Fruit fly (Drosophila melanogaster) whole organism, embryonic: ENCODE measurements around the gene CG8944.
A peak's percentile ranks its signal among the peaks of the same experiment; 100 is the strongest.

Experiments used
- BEAF-32 ChIP-seq: fragments of 200-800 bp; sonication (Bioruptor generic); optimal IDR thresholded peaks from 3 replicates; lab custom pipeline; 2017; ENCODE audit warnings: missing biosample characterization, missing genetic modification characterization, mild to moderate bottlenecking, moderate library complexity, missing genetic modification reagents
- Bgb ChIP-seq: fragments of 200-800 bp; sonication (Bioruptor generic); IDR thresholded peaks from 2 replicates; pipeline ENCODE4 v1.3.6; 2022; ENCODE audit warnings: missing biosample characterization, missing genetic modification characterization; ENCODE audit not compliant: partially characterized antibody
- CG12104 ChIP-seq: fragments of 200-800 bp; sonication (Bioruptor generic); optimal IDR thresholded peaks from 3 replicates; lab custom pipeline; 2016; ENCODE audit warnings: missing biosample characterization, missing genetic modification characterization
- CG13624 ChIP-seq: fragments of 200-800 bp; sonication (Bioruptor generic); optimal IDR thresholded peaks from 2 replicates; lab custom pipeline; 2016; ENCODE audit warnings: missing biosample characterization, missing genetic modification characterization
- CG16813 ChIP-seq: fragments of 200-800 bp; sonication (Bioruptor generic); IDR thresholded peaks from 3 replicates; pipeline ENCODE4 v1.3.6; 2022; ENCODE audit warnings: missing biosample characterization, missing genetic modification characterization; ENCODE audit not compliant: partially characterized antibody
- CG17829 ChIP-seq: fragments of 200-800 bp; optimal IDR thresholded peaks from 2 replicates; lab custom pipeline; 2019; ENCODE audit warnings: missing biosample characterization, mild to moderate bottlenecking, missing genetic modification characterization, moderate library complexity
- CG1792 ChIP-seq: fragments of 200-800 bp; sonication (Bioruptor generic); optimal IDR thresholded peaks from 2 replicates; lab custom pipeline; 2016; ENCODE audit warnings: missing biosample characterization, missing genetic modification characterization
- CG18262 ChIP-seq: fragments of 200-800 bp; optimal IDR thresholded peaks from 3 replicates; lab custom pipeline; 2019; ENCODE audit warnings: missing biosample characterization, mild to moderate bottlenecking, missing genetic modification characterization, moderate library complexity
- CG2129 ChIP-seq: fragments of 200-800 bp; sonication (Bioruptor generic); IDR thresholded peaks from 2 replicates; pipeline ENCODE4 v1.3.6; 2022; ENCODE audit warnings: missing biosample characterization, missing genetic modification characterization; ENCODE audit not compliant: partially characterized antibody
- CG30431 ChIP-seq: fragments of 200-800 bp; sonication (Bioruptor generic); optimal IDR thresholded peaks from 2 replicates; lab custom pipeline; 2017; ENCODE audit warnings: missing biosample characterization, missing genetic modification characterization
- CG33557 ChIP-seq: fragments of 200-800 bp; sonication (Bioruptor generic); optimal IDR thresholded peaks from 2 replicates; lab custom pipeline; 2019; ENCODE audit warnings: missing biosample characterization, mild to moderate bottlenecking, missing genetic modification characterization, moderate library complexity
- CG3407 ChIP-seq: fragments of 200-800 bp; sonication (Bioruptor generic); optimal IDR thresholded peaks from 2 replicates; lab custom pipeline; 2018; ENCODE audit warnings: missing biosample characterization, mild to moderate bottlenecking, missing genetic modification characterization
- CG3995 ChIP-seq: fragments of 200-800 bp; sonication (Bioruptor generic); optimal IDR thresholded peaks from 3 replicates; lab custom pipeline; 2016; ENCODE audit warnings: missing biosample characterization, missing genetic modification characterization
- CG42726 ChIP-seq: fragments of 200-800 bp; sonication (Bioruptor generic); IDR thresholded peaks from 2 replicates; pipeline ENCODE4 v1.3.6; 2022; ENCODE audit warnings: missing biosample characterization, missing genetic modification characterization; ENCODE audit not compliant: partially characterized antibody
- CG4707 ChIP-seq: fragments of 200-800 bp; sonication (Bioruptor generic); optimal IDR thresholded peaks from 2 replicates; lab custom pipeline; 2018; ENCODE audit warnings: missing biosample characterization, mild to moderate bottlenecking, missing genetic modification characterization, moderate library complexity
- CG6254 ChIP-seq: fragments of 200-800 bp; sonication (Bioruptor generic); optimal IDR thresholded peaks from 3 replicates; lab custom pipeline; 2017; ENCODE audit warnings: mild to moderate bottlenecking, missing biosample characterization, missing genetic modification reagents, missing genetic modification characterization
- CG6791 ChIP-seq: fragments of 200-800 bp; sonication (Bioruptor generic); IDR thresholded peaks from 3 replicates; pipeline ENCODE4 v1.3.6; 2022; ENCODE audit warnings: missing biosample characterization, missing genetic modification characterization; ENCODE audit not compliant: partially characterized antibody
- CG8388 ChIP-seq: fragments of 200-800 bp; sonication (Bioruptor generic); optimal IDR thresholded peaks from 2 replicates; lab custom pipeline; 2019; ENCODE audit warnings: missing biosample characterization, mild to moderate bottlenecking, missing genetic modification characterization, moderate library complexity
- Dref ChIP-seq: fragments of 200-800 bp; sonication (Bioruptor generic); IDR thresholded peaks from 2 replicates; pipeline ENCODE4 v1.3.6; 2022; ENCODE audit warnings: missing biosample characterization, missing genetic modification characterization
- HmgD ChIP-seq: fragments of 200-800 bp; sonication (Bioruptor generic); optimal IDR thresholded peaks from 3 replicates; lab custom pipeline; 2016; ENCODE audit warnings: missing biosample characterization, missing genetic modification characterization
- Max ChIP-seq: fragments of 200-800 bp; sonication (Bioruptor generic); optimal IDR thresholded peaks from 2 replicates; lab custom pipeline; 2016; ENCODE audit warnings: missing biosample characterization, mild to moderate bottlenecking, missing genetic modification characterization
- Oaz ChIP-seq: fragments of 200-800 bp; sonication (Bioruptor generic); IDR thresholded peaks from 2 replicates; pipeline ENCODE4 v1.3.6; 2022; ENCODE audit warnings: missing biosample characterization, missing genetic modification characterization
- Opbp ChIP-seq: fragments of 200-800 bp; sonication (Bioruptor generic); IDR thresholded peaks from 3 replicates; pipeline ENCODE4 v1.3.6; 2022; ENCODE audit warnings: missing biosample characterization, missing genetic modification characterization; ENCODE audit not compliant: partially characterized antibody
- Ravus ChIP-seq: fragments of 200-800 bp; sonication (Bioruptor generic); IDR thresholded peaks from 2 replicates; pipeline ENCODE4 v1.3.6; 2022; ENCODE audit warnings: missing biosample characterization, missing genetic modification characterization
- Spps ChIP-seq: fragments of 200-800 bp; sonication (Bioruptor generic); optimal IDR thresholded peaks from 2 replicates; lab custom pipeline; 2018; ENCODE audit warnings: missing biosample characterization, mild to moderate bottlenecking, missing genetic modification characterization
- Sry-δ ChIP-seq: fragments of 200-800 bp; sonication (Bioruptor generic); optimal IDR thresholded peaks from 2 replicates; lab custom pipeline; 2016; ENCODE audit warnings: missing biosample characterization, missing genetic modification characterization
- Stat92E ChIP-seq, 3 experiments: fragments of >200 bp in 2 of 3; fragments of 200-800 bp in 1 of 3; sonication (Bioruptor generic) in 1 of 3; optimal IDR thresholded peaks; 2 replicates each; lab custom pipeline; 2017 to 2019; ENCODE audit warnings: missing biosample characterization in 3 of 3, missing genetic modification characterization in 3 of 3, mild to moderate bottlenecking in 1 of 3, moderate library complexity in 1 of 3
- Trl ChIP-seq, 3 experiments: fragments of >200 bp in 2 of 3; fragments of 200-800 bp in 1 of 3; sonication (Bioruptor generic) in 1 of 3; optimal IDR thresholded peaks; 2 replicates in 1 of 3; 3 replicates in 2 of 3; lab custom pipeline; 2016 to 2017; ENCODE audit warnings: missing biosample characterization in 1 of 3, missing genetic modification characterization in 1 of 3
- Vsx1 ChIP-seq: fragments of 200-800 bp; sonication (Bioruptor generic); optimal IDR thresholded peaks from 2 replicates; lab custom pipeline; 2017; ENCODE audit warnings: missing biosample characterization, mild to moderate bottlenecking, missing genetic modification characterization, missing genetic modification reagents
- ato ChIP-seq: fragments of 200-800 bp; sonication (Bioruptor generic); IDR thresholded peaks from 2 replicates; pipeline ENCODE4 v1.3.6; 2022; ENCODE audit warnings: missing biosample characterization, missing genetic modification characterization; ENCODE audit not compliant: partially characterized antibody
- bbx ChIP-seq: fragments of 200-800 bp; sonication (Bioruptor generic); IDR thresholded peaks from 2 replicates; pipeline ENCODE4 v1.3.6; 2022; ENCODE audit warnings: missing biosample characterization, missing genetic modification characterization; ENCODE audit not compliant: partially characterized antibody
- chm ChIP-seq: fragments of 200-800 bp; sonication (Bioruptor generic); IDR thresholded peaks from 2 replicates; pipeline ENCODE4 v1.3.6; 2022; ENCODE audit warnings: missing biosample characterization, missing genetic modification characterization
- cwo ChIP-seq: fragments of 200-800 bp; sonication (Bioruptor generic); optimal IDR thresholded peaks from 3 replicates; lab custom pipeline; 2017; ENCODE audit warnings: missing biosample characterization, missing genetic modification characterization, mild to moderate bottlenecking, moderate library complexity, missing genetic modification reagents
- dm ChIP-seq: fragments of 200-800 bp; sonication (Bioruptor generic); optimal IDR thresholded peaks from 3 replicates; lab custom pipeline; 2016; ENCODE audit warnings: missing biosample characterization, missing genetic modification characterization
- dmrt11E ChIP-seq: fragments of 200-800 bp; sonication (Bioruptor generic); optimal IDR thresholded peaks from 3 replicates; lab custom pipeline; 2018; ENCODE audit warnings: missing biosample characterization, mild to moderate bottlenecking, missing genetic modification characterization, moderate library complexity
- fru ChIP-seq: fragments of >200 bp; optimal IDR thresholded peaks from 2 replicates; lab custom pipeline; 2017
- hbn ChIP-seq: fragments of 200-800 bp; sonication (Bioruptor generic); IDR thresholded peaks from 2 replicates; pipeline ENCODE4 v1.3.6; 2022; ENCODE audit warnings: missing biosample characterization, missing genetic modification characterization; ENCODE audit not compliant: partially characterized antibody
- hkb ChIP-seq, 2 experiments: fragments of 200-800 bp in 1 of 2; fragments of >200 bp in 1 of 2; sonication (Bioruptor generic) in 1 of 2; IDR thresholded peaks in 1 of 2; optimal IDR thresholded peaks in 1 of 2; 2 replicates each; pipeline versions ENCODE4 v1.3.6 to Lab custom; 2017 to 2022; ENCODE audit warnings: missing biosample characterization in 1 of 2, missing genetic modification characterization in 1 of 2
- knrl ChIP-seq: fragments of 200-800 bp; sonication (Bioruptor generic); IDR thresholded peaks from 3 replicates; pipeline ENCODE4 v1.3.6; 2022; ENCODE audit warnings: missing biosample characterization, missing genetic modification characterization; ENCODE audit not compliant: partially characterized antibody
- mirr ChIP-seq: fragments of 200-800 bp; sonication (Bioruptor generic); optimal IDR thresholded peaks from 3 replicates; lab custom pipeline; 2018; ENCODE audit warnings: missing biosample characterization, mild to moderate bottlenecking, missing genetic modification characterization
- nerfin-1 ChIP-seq: fragments of 200-800 bp; sonication (Bioruptor generic); optimal IDR thresholded peaks from 3 replicates; lab custom pipeline; 2019; ENCODE audit warnings: missing biosample characterization, mild to moderate bottlenecking, missing genetic modification characterization, moderate library complexity
- pho ChIP-seq: fragments of 200-800 bp; sonication (Bioruptor generic); optimal IDR thresholded peaks from 2 replicates; lab custom pipeline; 2016; ENCODE audit warnings: missing biosample characterization, missing genetic modification characterization
- psq ChIP-seq: fragments of 200-800 bp; sonication (Bioruptor generic); optimal IDR thresholded peaks from 2 replicates; lab custom pipeline; 2017; ENCODE audit warnings: missing biosample characterization, missing genetic modification characterization
- row ChIP-seq: fragments of 200-800 bp; sonication (Bioruptor generic); IDR thresholded peaks from 3 replicates; pipeline ENCODE4 v1.3.6; 2022; ENCODE audit warnings: missing biosample characterization, missing genetic modification characterization
- slbo ChIP-seq: fragments of 200-800 bp; sonication (Bioruptor generic); IDR thresholded peaks from 2 replicates; pipeline ENCODE4 v1.3.6; 2022; ENCODE audit warnings: missing biosample characterization, missing genetic modification characterization
- vvl ChIP-seq: fragments of 200-800 bp; sonication (Bioruptor generic); IDR thresholded peaks from 2 replicates; pipeline ENCODE4 v1.3.6; 2022; ENCODE audit warnings: missing biosample characterization, missing genetic modification characterization

The CG8944 gene

dm6 chrX:15731968-15732367 lies 14.1 kb downstream of the CG8944 start, which contains the start of gene CG8191 (continued):
- peak; percentile 73 for TF ChIP-seq Bgb (GFP tag; lab: Robert Waterston, UW)
- no peak for TF ChIP-seq Ravus (GFP tag; lab: Robert Waterston, UW)
- no peak for TF ChIP-seq CG6254 (GFP tag; lab: Kevin White, UChicago)
- TF ChIP-seq knrl (GFP tag; lab: Robert Waterston, UW): peak; percentile 44; the same call in 2 of the 3 replicates
- TF ChIP-seq Opbp (GFP tag; lab: Robert Waterston, UW): peak; percentile 78; the same call in 2 of the 3 replicates
- peak; percentile 45; the same call in 1 of the 2 replicates for TF ChIP-seq CG2129 (GFP tag; lab: Robert Waterston, UW)
- peak; percentile 6 for TF ChIP-seq CG17829 (tag; lab: Kevin White, UChicago)

dm6 chrX:15712409-15712808 lies 33.6 kb downstream of the CG8944 start, which contains the start of gene HUWE1:
TSS of gene HUWE1 (plus strand) at chrX:15712628.
- TF ChIP-seq pho (peak; percentile 19), bbx (GFP tag; lab: Robert Waterston, UW) (peak; percentile 83), hbn (GFP tag; lab: Robert Waterston, UW) (peak; percentile 69; the same call in 1 of the 2 replicates), CG8388 (GFP tag; lab: Kevin White, UChicago) (no peak), HmgD (GFP tag; lab: Kevin White, UChicago) (peak; percentile 43), ato (peak; percentile 61; the same call in 1 of the 2 replicates), CG13624 (peak; percentile 40), Spps (tag; lab: Kevin White, UChicago) (no peak), CG33557 (GFP tag; lab: Kevin White, UChicago) (peak; percentile 5), psq (GFP tag; lab: Kevin White, UChicago) (no peak), CG3995 (GFP tag; lab: Kevin White, UChicago) (peak; percentile 98), row (peak; percentile 71), vvl (GFP tag; lab: Robert Waterston, UW) (0 out of 2 replicates have a peak, but pooled peaks have one; percentile 5), Trl (optimal IDR thresholded peaks at IDR 0.05; lab: Kevin White, UChicago) (no peak), Trl (GFP tag; optimal IDR thresholded peaks at IDR 0.05; lab: Kevin White, UChicago) (no peak), slbo (GFP tag; lab: Robert Waterston, UW) (peak; percentile 26; the same call in 1 of the 2 replicates), Sry-δ (GFP tag; lab: Kevin White, UChicago) (peak; percentile 85), Max (GFP tag; lab: Kevin White, UChicago) (peak; percentile 29), CG12104 (no peak), dmrt11E (tag; lab: Kevin White, UChicago) (no peak), fru (no peak), Oaz (GFP tag; lab: Robert Waterston, UW) (no peak), CG42726 (GFP tag; lab: Robert Waterston, UW) (peak; percentile 22; the same call in 1 of the 2 replicates), CG4707 (GFP tag; lab: Kevin White, UChicago) (no peak), Bgb (GFP tag; lab: Robert Waterston, UW) (peak; percentile 79), CG30431 (GFP tag; lab: Kevin White, UChicago) (no peak), BEAF-32 (GFP tag; lab: Kevin White, UChicago) (peak; percentile 90), CG6791 (GFP tag; lab: Robert Waterston, UW) (peak; percentile 76), chm (no peak), CG18262 (tag; lab: Kevin White, UChicago) (no peak), cwo (GFP tag; lab: Kevin White, UChicago) (no peak), dm (GFP tag; lab: Kevin White, UChicago) (peak; percentile 63), Vsx1 (GFP tag; lab: Kevin White, UChicago) (no peak), nerfin-1 (peak; percentile 1), Stat92E (GFP tag; optimal IDR thresholded peaks at IDR 0.05; lab: Kevin White, UChicago) (peak in 1 of 3 experiments; percentile 1), hkb (optimal IDR thresholded peaks at IDR 0.05; lab: Kevin White, UChicago) (no peak), hkb (GFP tag; IDR thresholded peaks at IDR 0.05; lab: Robert Waterston, UW) (no peak), CG3407 (no peak), CG16813 (GFP tag; lab: Robert Waterston, UW) (peak; percentile 83), Dref (GFP tag; lab: Robert Waterston, UW) (peak; percentile 82), CG1792 (GFP tag; lab: Kevin White, UChicago) (no peak), mirr (GFP tag; lab: Kevin White, UChicago) (no peak)
